Fruit fly (Drosophila melanogaster): Measurements from ENCODE around the gene Gagr.

- TF ChIP-seq Mnt (GFP tag; optimal IDR thresholded peaks at IDR 0.05) (no peak), pad (GFP tag; optimal IDR thresholded peaks at IDR 0.05) (peak; percentile 61), CG1620 (GFP tag; optimal IDR thresholded peaks at IDR 0.05) (no peak), cic (GFP tag; optimal IDR thresholded peaks at IDR 0.05) (no peak)
Measured at dm6 chr3L:16408609-16409439, 14.4 kb downstream of the Gagr start.

Measured in whole organism, adult.